Fruit fly (Drosophila melanogaster) whole organism: ENCODE data around the gene LysE.

Experiments used
- Dll ChIP-seq: fragments of >200 bp; optimal IDR thresholded peaks from 2 replicates; lab custom pipeline; 2017
- psq ChIP-seq: fragments of >200 bp; optimal IDR thresholded peaks from 2 replicates; lab custom pipeline; 2017

- no peak for TF ChIP-seq Dll (lab: Kevin White, UChicago)
- TF ChIP-seq psq (lab: Kevin White, UChicago): no peak
These were observed 7.7 kb upstream of the LysE start, which contains the start of gene CG9119 for dm6 chr3L:1204674-1205547.
